Worm (Caenorhabditis elegans) whole organism, L3 larva: Measurements from ENCODE around the gene C06B8.7.

ENCODE experiments used
- egl-5 ChIP-seq: fragments of 150-350 bp; optimal IDR thresholded peaks from 2 replicates; lab custom pipeline; 2017; ENCODE audit warnings: missing biosample characterization, missing genetic modification reagents, missing genetic modification characterization, inconsistent platforms
- elt-1 ChIP-seq: fragments of 150-350 bp; optimal IDR thresholded peaks from 2 replicates; lab custom pipeline; 2014; ENCODE audit warnings: missing biosample characterization, missing genetic modification characterization
- elt-3 ChIP-seq, 3 experiments: fragments of 150-350 bp in 1 of 3; sonication (generic microtip) in 2 of 3; optimal IDR thresholded peaks; 2 replicates in 2 of 3; 4 replicates in 1 of 3; lab custom pipeline; 2014 to 2017; ENCODE audit warnings: missing biosample characterization in 3 of 3, missing genetic modification characterization in 3 of 3
- fkh-2 ChIP-seq: fragments of 150-350 bp; optimal IDR thresholded peaks from 2 replicates; lab custom pipeline; 2014; ENCODE audit warnings: missing biosample characterization, missing genetic modification reagents, missing genetic modification characterization
- lsy-12 ChIP-seq: sonication (generic microtip); optimal IDR thresholded peaks from 2 replicates; lab custom pipeline; 2016; ENCODE audit warnings: mild to moderate bottlenecking, missing genetic modification characterization, missing compliant biosample characterization
- nhr-11 ChIP-seq: fragments of 150-350 bp; optimal IDR thresholded peaks from 2 replicates; lab custom pipeline; 2014; ENCODE audit warnings: missing biosample characterization, missing genetic modification characterization
- ztf-11 ChIP-seq: fragments of 150-350 bp; optimal IDR thresholded peaks from 2 replicates; lab custom pipeline; 2014; ENCODE audit warnings: missing biosample characterization, missing genetic modification characterization

C06B8.7 gene

DNA sequence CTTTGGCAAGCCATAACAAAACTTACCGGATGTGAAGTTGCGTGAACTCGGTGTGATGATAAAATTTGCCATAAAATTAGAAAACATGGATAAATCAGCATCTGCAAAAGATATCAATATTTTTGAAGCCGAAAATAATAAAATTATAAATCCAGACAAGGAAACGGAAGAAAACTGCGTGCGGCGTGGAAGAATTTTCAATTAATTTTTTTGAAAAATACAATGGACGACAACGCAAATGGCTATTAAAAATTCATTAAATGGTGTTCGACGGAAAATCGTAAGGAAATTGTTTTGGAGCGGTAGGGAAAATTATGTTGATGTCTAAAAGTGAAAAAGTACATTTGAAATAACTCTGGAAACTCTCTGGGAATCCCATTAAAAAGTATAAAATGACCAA lies 60.5 kb downstream of the C06B8.7 start, which contains the start of gene acr-18:
acr-18 (minus strand) TSS at position 101 of the 400 bp plus-strand sequence.
- TF ChIP-seq nhr-11 (no peak), elt-3 (tag; optimal IDR thresholded peaks at IDR 0.05; lab: Kevin White, UChicago) (no peak), ztf-11 (tag; lab: Kevin White, UChicago) (no peak)

DNA sequence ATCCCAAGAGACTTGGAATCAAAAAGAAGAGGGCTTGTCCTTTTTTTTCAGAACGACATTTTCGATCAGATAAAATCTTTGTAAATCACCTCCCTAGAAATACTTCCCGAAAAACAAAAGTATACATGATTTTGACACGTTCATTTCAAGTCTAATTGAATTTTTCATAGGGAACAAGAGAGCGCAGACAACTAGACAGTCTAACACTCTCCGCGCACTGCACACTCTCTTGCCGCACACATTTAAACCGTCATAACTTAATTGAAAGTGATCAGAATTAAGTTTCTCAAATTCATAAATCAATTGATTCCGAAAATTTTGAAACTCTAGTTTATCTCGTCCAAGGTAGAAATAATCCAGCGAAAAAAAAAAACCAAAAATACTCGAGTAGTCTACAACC lies 61.2 kb downstream of the C06B8.7 start:
- no peak for TF ChIP-seq fkh-2 (tag; lab: Kevin White, UChicago)
- TF ChIP-seq lsy-12 (tag; lab: Kevin White, UChicago), result no peak
- TF ChIP-seq elt-1 (tag; lab: Kevin White, UChicago), result peak; percentile 0
- TF ChIP-seq egl-5 (tag; lab: Kevin White, UChicago), result no peak
